Worm (Caenorhabditis elegans): ENCODE data around the gene rnh-1.0.

Gene rnh-1.0

ce11 chrII:5040631-5041156 lies 45.6 kb downstream of the rnh-1.0 start, which contains the start of gene F33G12.7:
Gene F33G12.7 (minus strand): TSS chrII:5040681.
- TF ChIP-seq elt-2 (tag; optimal IDR thresholded peaks at IDR 0.05) (peak; percentile 62), ttx-3 (tag; optimal IDR thresholded peaks at IDR 0.05) (no peak)

- TF ChIP-seq hlh-6 (tag; optimal IDR thresholded peaks at IDR 0.05) (no peak), F13H6.1 (tag; optimal IDR thresholded peaks at IDR 0.05) (no peak), pag-3 (tag; optimal IDR thresholded peaks at IDR 0.05; ENCODE audit: borderline replicate concordance) (no peak), ets-4 (tag; optimal IDR thresholded peaks at IDR 0.05) (no peak), K09A11.1 (tag; optimal IDR thresholded peaks at IDR 0.05; ENCODE audit: insufficient read depth) (no peak), ceh-30 (tag; optimal IDR thresholded peaks at IDR 0.05) (no peak), sdc-2 (tag; optimal IDR thresholded peaks at IDR 0.05) (no peak), ceh-19 (GFP tag; optimal IDR thresholded peaks at IDR 0.05) (no peak)
These were observed 47.3 kb downstream of the rnh-1.0 start for ce11 chrII:5042381-5042930.

- TF ChIP-seq ceh-18 (tag; optimal IDR thresholded peaks at IDR 0.05) (no peak), unc-42 (tag; optimal IDR thresholded peaks at IDR 0.05) (peak; percentile 22)
These were observed 51.4 kb downstream of the rnh-1.0 start for ce11 chrII:5046209-5047200.

- TF ChIP-seq elt-2 (tag; optimal IDR thresholded peaks at IDR 0.05), result peak; percentile 74
- TF ChIP-seq nfya-1 (tag; optimal IDR thresholded peaks at IDR 0.05), result peak; percentile 24
- no peak for TF ChIP-seq Y22D7AL.16 (tag; optimal IDR thresholded peaks at IDR 0.05)
These were observed 52.2 kb downstream of the rnh-1.0 start for ce11 chrII:5047279-5047678.

Measured in whole organism, late embryonic.